Worm (Caenorhabditis elegans) whole organism, L1 larva: ENCODE measurements around the gene twk-46.

Source experiments
- C04F5.9 ChIP-seq: sonication (generic microtip); optimal IDR thresholded peaks from 2 replicates; lab custom pipeline; 2016; ENCODE audit warnings: missing genetic modification characterization, missing compliant biosample characterization
- C34B4.2 ChIP-seq: sonication (generic microtip); optimal IDR thresholded peaks from 2 replicates; lab custom pipeline; 2017; ENCODE audit warnings: mild to moderate bottlenecking, missing genetic modification characterization, missing compliant biosample characterization
- lin-14 ChIP-seq: fragments of 200-800 bp; sonication (Bioruptor generic); optimal IDR thresholded peaks from 2 replicates; lab custom pipeline; 2018; ENCODE audit warnings: mild to moderate bottlenecking, missing genetic modification characterization, moderate library complexity, missing compliant biosample characterization
- mep-1 ChIP-seq: fragments of 150-350 bp; optimal IDR thresholded peaks from 2 replicates; lab custom pipeline; 2014; ENCODE audit warnings: missing biosample characterization, missing genetic modification characterization
- nhr-20 ChIP-seq: sonication (generic microtip); optimal IDR thresholded peaks from 2 replicates; lab custom pipeline; 2016; ENCODE audit warnings: mild to moderate bottlenecking, missing genetic modification characterization, missing compliant biosample characterization
- nhr-237 ChIP-seq: fragments of 150-350 bp; optimal IDR thresholded peaks from 2 replicates; lab custom pipeline; 2014; ENCODE audit warnings: missing biosample characterization, missing genetic modification characterization
- nhr-28 ChIP-seq: fragments of 150-350 bp; optimal IDR thresholded peaks from 2 replicates; lab custom pipeline; 2014; ENCODE audit warnings: missing biosample characterization, missing genetic modification characterization
- pqm-1 ChIP-seq: sonication (generic microtip); optimal IDR thresholded peaks from 3 replicates; lab custom pipeline; 2017; ENCODE audit warnings: missing biosample characterization, missing genetic modification characterization
- skn-1 ChIP-seq: fragments of 150-350 bp; optimal IDR thresholded peaks from 2 replicates; lab custom pipeline; 2014; ENCODE audit warnings: missing biosample characterization, missing genetic modification characterization
- snpc-4 ChIP-seq: fragments of 150-350 bp; optimal IDR thresholded peaks from 2 replicates; lab custom pipeline; 2014; ENCODE audit warnings: missing biosample characterization, missing genetic modification characterization
- sptf-1 ChIP-seq: fragments of 150-350 bp; optimal IDR thresholded peaks from 2 replicates; lab custom pipeline; 2014; ENCODE audit warnings: missing biosample characterization, missing genetic modification characterization
- unc-30 ChIP-seq: sonication (generic microtip); optimal IDR thresholded peaks from 2 replicates; lab custom pipeline; 2017; ENCODE audit warnings: missing biosample characterization, missing genetic modification characterization

- TF ChIP-seq nhr-237 = no peak
- TF ChIP-seq mep-1 = no peak
- TF ChIP-seq snpc-4 (tag; lab: Kevin White, UChicago) = no peak
- no peak for TF ChIP-seq nhr-28
- TF ChIP-seq C04F5.9 (tag; lab: Kevin White, UChicago) = no peak
- TF ChIP-seq skn-1 (tag; lab: Kevin White, UChicago) = no peak
- TF ChIP-seq lin-14 (GFP tag; lab: Kevin White, UChicago) = no peak
- TF ChIP-seq unc-30 (tag; lab: Kevin White, UChicago) = no peak
- TF ChIP-seq C34B4.2 (tag; lab: Kevin White, UChicago) = no peak
- no peak for TF ChIP-seq nhr-20 (tag; lab: Kevin White, UChicago)
- TF ChIP-seq sptf-1 (tag; lab: Kevin White, UChicago) = no peak
- no peak for TF ChIP-seq pqm-1 (tag; lab: Kevin White, UChicago)
These were observed 40.7 kb upstream of the twk-46 start for ce11 chrV:19019239-19019638.
